Fruit fly (Drosophila melanogaster) whole organism, adult: ENCODE data around the gene CG11964.

Source experiments
- CG11617 ChIP-seq: fragments of 200-800 bp; sonication (Bioruptor generic); optimal IDR thresholded peaks from 2 replicates; lab custom pipeline; 2017; ENCODE audit warnings: mild to moderate bottlenecking, missing biosample characterization, missing genetic modification reagents, missing genetic modification characterization
- CG12768 ChIP-seq: fragments of 200-800 bp; sonication (Bioruptor generic); optimal IDR thresholded peaks from 2 replicates; lab custom pipeline; 2017; ENCODE audit warnings: missing biosample characterization, missing genetic modification characterization, mild to moderate bottlenecking, moderate library complexity, missing genetic modification reagents
- CG1620 ChIP-seq: fragments of 200-800 bp; sonication (Bioruptor generic); optimal IDR thresholded peaks from 2 replicates; lab custom pipeline; 2016; ENCODE audit warnings: missing biosample characterization, missing genetic modification characterization
- Clk ChIP-seq: fragments of 200-800 bp; sonication (Bioruptor generic); optimal IDR thresholded peaks from 2 replicates; lab custom pipeline; 2017; ENCODE audit warnings: missing biosample characterization, missing genetic modification characterization
- cic ChIP-seq: fragments of 200-800 bp; sonication (Bioruptor generic); optimal IDR thresholded peaks from 2 replicates; lab custom pipeline; 2017; ENCODE audit warnings: missing biosample characterization, mild to moderate bottlenecking, missing genetic modification characterization, moderate library complexity
- cnc ChIP-seq, 2 experiments: fragments of >200 bp; optimal IDR thresholded peaks; 2 replicates each; lab custom pipeline; 2017
- ovo ChIP-seq: fragments of 200-800 bp; sonication (Bioruptor generic); optimal IDR thresholded peaks from 2 replicates; lab custom pipeline; 2016; ENCODE audit warnings: missing biosample characterization, missing genetic modification characterization
- toe ChIP-seq: fragments of 200-800 bp; sonication (Bioruptor generic); optimal IDR thresholded peaks from 2 replicates; lab custom pipeline; 2016; ENCODE audit warnings: missing biosample characterization, missing genetic modification characterization

DNA sequence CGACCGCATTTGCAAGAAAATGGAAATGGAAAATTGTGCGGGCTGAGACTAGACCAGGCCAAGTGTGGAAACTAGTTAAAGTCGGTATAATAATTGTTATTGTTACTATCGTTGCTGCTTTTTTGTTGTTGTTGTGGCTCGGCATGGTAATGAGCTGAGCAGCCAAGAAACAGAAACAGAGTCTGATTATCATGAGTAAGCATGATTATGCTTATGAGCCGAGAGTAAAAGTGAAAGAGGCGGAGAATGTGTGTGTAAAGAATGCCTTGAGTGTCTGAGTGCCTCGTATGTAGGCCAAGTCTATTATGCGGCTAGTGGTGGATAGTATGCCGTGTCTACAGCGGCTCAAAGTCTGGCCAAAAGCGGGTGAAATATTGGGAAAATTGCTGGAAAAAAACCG, 25.9 kb upstream of the CG11964 start:
- TF ChIP-seq toe (GFP tag; lab: Kevin White, UChicago) = no peak
- TF ChIP-seq cic = no peak
- TF ChIP-seq ovo = no peak
- no peak for TF ChIP-seq CG1620 (GFP tag; lab: Kevin White, UChicago)
- TF ChIP-seq cnc (optimal IDR thresholded peaks at IDR 0.05; lab: Kevin White, UChicago) = no peak
- no peak for TF ChIP-seq CG11617
- TF ChIP-seq Clk (GFP tag; lab: Kevin White, UChicago) = no peak
- TF ChIP-seq CG12768 = no peak
